Fruit fly (Drosophila melanogaster) whole organism, embryonic: ENCODE results near the gene CG46439.
A peak's percentile ranks its signal among the peaks of the same experiment; 100 is the strongest.

Source experiments
- Aef1 ChIP-seq: fragments of 200-800 bp; sonication (Bioruptor generic); IDR thresholded peaks from 3 replicates; pipeline ENCODE4 v1.3.6; 2022; ENCODE audit warnings: missing biosample characterization, missing genetic modification characterization
- Awh ChIP-seq: fragments of 200-800 bp; sonication (Bioruptor generic); IDR thresholded peaks from 2 replicates; pipeline ENCODE4, ENCODE4 v1.3.6; 2022; ENCODE audit warnings: missing biosample characterization, missing genetic modification characterization
- B-H1 ChIP-seq: fragments of 200-800 bp; sonication (Bioruptor generic); IDR thresholded peaks from 3 replicates; pipeline ENCODE4 v1.3.6; 2022; ENCODE audit warnings: missing biosample characterization, missing genetic modification characterization
- CG10321 ChIP-seq: fragments of 200-800 bp; sonication (Bioruptor generic); IDR thresholded peaks from 2 replicates; pipeline ENCODE4 v1.3.6; 2022; ENCODE audit warnings: missing biosample characterization, missing genetic modification characterization
- CG10565 ChIP-seq: fragments of 200-800 bp; sonication (Bioruptor generic); optimal IDR thresholded peaks from 3 replicates; lab custom pipeline; 2016; ENCODE audit warnings: missing biosample characterization, mild to moderate bottlenecking, missing genetic modification characterization
- CG10654 ChIP-seq: fragments of 200-800 bp; sonication (Bioruptor generic); optimal IDR thresholded peaks from 2 replicates; lab custom pipeline; 2016; ENCODE audit warnings: missing biosample characterization, missing genetic modification characterization
- CG11695 ChIP-seq: fragments of 200-800 bp; sonication (Bioruptor generic); IDR thresholded peaks from 3 replicates; pipeline ENCODE4 v1.3.6; 2022; ENCODE audit warnings: missing biosample characterization, missing genetic modification characterization
- CG13296 ChIP-seq: fragments of 200-800 bp; sonication (Bioruptor generic); optimal IDR thresholded peaks from 3 replicates; lab custom pipeline; 2018; ENCODE audit warnings: missing biosample characterization, mild to moderate bottlenecking, missing genetic modification characterization
- CG15011 ChIP-seq: fragments of 200-800 bp; sonication (Bioruptor generic); optimal IDR thresholded peaks from 3 replicates; lab custom pipeline; 2018; ENCODE audit warnings: missing biosample characterization, mild to moderate bottlenecking, missing genetic modification characterization
- CG1529 ChIP-seq: fragments of 200-800 bp; sonication (Bioruptor generic); optimal IDR thresholded peaks from 3 replicates; lab custom pipeline; 2018; ENCODE audit warnings: missing biosample characterization, missing genetic modification characterization
- CG18262 ChIP-seq: fragments of 200-800 bp; optimal IDR thresholded peaks from 3 replicates; lab custom pipeline; 2019; ENCODE audit warnings: missing biosample characterization, mild to moderate bottlenecking, missing genetic modification characterization, moderate library complexity
- CG2116 ChIP-seq: fragments of 200-800 bp; sonication (Bioruptor generic); optimal IDR thresholded peaks from 3 replicates; lab custom pipeline; 2018; ENCODE audit warnings: missing biosample characterization, mild to moderate bottlenecking, missing genetic modification characterization
- CG2120 ChIP-seq: fragments of 200-800 bp; sonication (Bioruptor generic); optimal IDR thresholded peaks from 3 replicates; lab custom pipeline; 2016; ENCODE audit warnings: missing biosample characterization, missing genetic modification characterization
- CG2129 ChIP-seq: fragments of 200-800 bp; sonication (Bioruptor generic); IDR thresholded peaks from 2 replicates; pipeline ENCODE4 v1.3.6; 2022; ENCODE audit warnings: missing biosample characterization, missing genetic modification characterization; ENCODE audit not compliant: partially characterized antibody
- CG2202 ChIP-seq: fragments of 200-800 bp; sonication (Bioruptor generic); optimal IDR thresholded peaks from 2 replicates; lab custom pipeline; 2018; ENCODE audit warnings: missing biosample characterization, mild to moderate bottlenecking, missing genetic modification characterization
- CG2678 ChIP-seq: fragments of 200-800 bp; sonication (Bioruptor generic); optimal IDR thresholded peaks from 3 replicates; lab custom pipeline; 2019; ENCODE audit warnings: missing biosample characterization, mild to moderate bottlenecking, missing genetic modification characterization, moderate library complexity
- CG2875 ChIP-seq: fragments of 200-800 bp; sonication (Bioruptor generic); optimal IDR thresholded peaks from 2 replicates; lab custom pipeline; 2017; ENCODE audit warnings: missing biosample characterization, mild to moderate bottlenecking, missing genetic modification characterization, missing genetic modification reagents
- CG31224 ChIP-seq: fragments of 200-800 bp; sonication (Bioruptor generic); IDR thresholded peaks from 2 replicates; pipeline ENCODE4 v1.3.6; 2022; ENCODE audit warnings: missing biosample characterization, missing genetic modification characterization
- CG31365 ChIP-seq: fragments of 200-800 bp; sonication (Bioruptor generic); optimal IDR thresholded peaks from 2 replicates; lab custom pipeline; 2018; ENCODE audit warnings: missing biosample characterization, mild to moderate bottlenecking, missing genetic modification characterization
- CG31441 ChIP-seq: fragments of 200-800 bp; sonication (Bioruptor generic); IDR thresholded peaks from 2 replicates; pipeline ENCODE4 v1.3.6; 2022; ENCODE audit warnings: missing biosample characterization, missing genetic modification characterization
- CG4404 ChIP-seq: fragments of 200-800 bp; sonication (Bioruptor generic); IDR thresholded peaks from 2 replicates; pipeline ENCODE4 v1.3.6; 2022; ENCODE audit warnings: missing biosample characterization, missing genetic modification characterization
- CG6175 ChIP-seq: fragments of 200-800 bp; sonication (Bioruptor generic); IDR thresholded peaks from 3 replicates; pipeline ENCODE4 v1.3.6; 2022; ENCODE audit warnings: missing biosample characterization, missing genetic modification characterization
- CG7928 ChIP-seq: fragments of 200-800 bp; sonication (Bioruptor generic); optimal IDR thresholded peaks from 2 replicates; lab custom pipeline; 2017; ENCODE audit warnings: missing biosample characterization, mild to moderate bottlenecking, missing genetic modification characterization
- CG8388 ChIP-seq: fragments of 200-800 bp; sonication (Bioruptor generic); optimal IDR thresholded peaks from 2 replicates; lab custom pipeline; 2019; ENCODE audit warnings: missing biosample characterization, mild to moderate bottlenecking, missing genetic modification characterization, moderate library complexity
- CrebB ChIP-seq: fragments of 200-800 bp; sonication (Bioruptor generic); optimal IDR thresholded peaks from 3 replicates; lab custom pipeline; 2018; ENCODE audit warnings: missing biosample characterization, mild to moderate bottlenecking, missing genetic modification characterization
- Fer1 ChIP-seq: fragments of 200-800 bp; sonication (Bioruptor generic); optimal IDR thresholded peaks from 2 replicates; lab custom pipeline; 2017; ENCODE audit warnings: missing biosample characterization, mild to moderate bottlenecking, missing genetic modification characterization
- Gsc ChIP-seq: fragments of 200-800 bp; sonication (Bioruptor generic); IDR thresholded peaks from 2 replicates; pipeline ENCODE4 v1.3.6; 2022; ENCODE audit warnings: missing biosample characterization, missing genetic modification characterization
- Pdp1 ChIP-seq, 2 experiments: fragments of 200-800 bp; sonication (Bioruptor generic); optimal IDR thresholded peaks; 3 replicates each; lab custom pipeline; 2016; ENCODE audit warnings: missing biosample characterization in 2 of 2, missing genetic modification characterization in 2 of 2, mild to moderate bottlenecking in 1 of 2, moderate library complexity in 1 of 2
- Ptx1 ChIP-seq: fragments of 200-800 bp; sonication (Bioruptor generic); IDR thresholded peaks from 2 replicates; pipeline ENCODE4 v1.3.6; 2022; ENCODE audit warnings: missing biosample characterization, missing genetic modification characterization
- Rfx ChIP-seq: fragments of 200-800 bp; sonication (Bioruptor generic); IDR thresholded peaks from 2 replicates; pipeline ENCODE4 v1.3.6; 2022; ENCODE audit warnings: missing biosample characterization, missing genetic modification characterization
- az2 ChIP-seq: fragments of 200-800 bp; sonication (Bioruptor generic); optimal IDR thresholded peaks from 3 replicates; lab custom pipeline; 2016; ENCODE audit warnings: missing biosample characterization, missing genetic modification characterization
- ci ChIP-seq: fragments of 200-800 bp; sonication (Bioruptor generic); IDR thresholded peaks from 3 replicates; pipeline ENCODE4 v1.3.6; 2022; ENCODE audit warnings: missing biosample characterization, missing genetic modification characterization
- disco-r ChIP-seq: fragments of 200-800 bp; sonication (Bioruptor generic); optimal IDR thresholded peaks from 2 replicates; lab custom pipeline; 2016; ENCODE audit warnings: missing biosample characterization, missing genetic modification characterization
- dpn ChIP-seq, 2 experiments: fragments of 200-800 bp; sonication (Bioruptor generic); optimal IDR thresholded peaks; 3 replicates each; lab custom pipeline; 2016; ENCODE audit warnings: missing biosample characterization in 2 of 2, missing genetic modification characterization in 2 of 2
- gcm2 ChIP-seq: fragments of 200-800 bp; sonication (Bioruptor generic); optimal IDR thresholded peaks from 2 replicates; lab custom pipeline; 2016; ENCODE audit warnings: missing biosample characterization, missing genetic modification characterization
- grau ChIP-seq: fragments of 200-800 bp; optimal IDR thresholded peaks from 3 replicates; lab custom pipeline; 2019; ENCODE audit warnings: missing biosample characterization, mild to moderate bottlenecking, missing genetic modification characterization, moderate library complexity
- gsb ChIP-seq: fragments of 200-800 bp; sonication (Bioruptor generic); IDR thresholded peaks from 2 replicates; pipeline ENCODE4 v1.3.6; 2022; ENCODE audit warnings: missing biosample characterization, missing genetic modification characterization
- her ChIP-seq: fragments of 200-800 bp; sonication (Bioruptor generic); optimal IDR thresholded peaks from 2 replicates; lab custom pipeline; 2016; ENCODE audit warnings: missing biosample characterization, missing genetic modification characterization
- hkb ChIP-seq, 2 experiments: fragments of 200-800 bp in 1 of 2; fragments of >200 bp in 1 of 2; sonication (Bioruptor generic) in 1 of 2; IDR thresholded peaks in 1 of 2; optimal IDR thresholded peaks in 1 of 2; 2 replicates each; pipeline versions ENCODE4 v1.3.6 to Lab custom; 2017 to 2022; ENCODE audit warnings: missing biosample characterization in 1 of 2, missing genetic modification characterization in 1 of 2
- kah ChIP-seq: fragments of 200-800 bp; sonication (Bioruptor generic); optimal IDR thresholded peaks from 2 replicates; lab custom pipeline; 2018; ENCODE audit warnings: missing biosample characterization, mild to moderate bottlenecking, missing genetic modification characterization
- mam ChIP-seq: fragments of 200-800 bp; sonication (Bioruptor generic); optimal IDR thresholded peaks from 3 replicates; lab custom pipeline; 2016; ENCODE audit warnings: missing biosample characterization, missing genetic modification characterization
- nmo ChIP-seq: fragments of 200-800 bp; sonication (Bioruptor generic); optimal IDR thresholded peaks from 2 replicates; lab custom pipeline; 2018; ENCODE audit warnings: missing biosample characterization, mild to moderate bottlenecking, missing genetic modification characterization, moderate library complexity
- otp ChIP-seq: fragments of 200-800 bp; sonication (Bioruptor generic); IDR thresholded peaks from 3 replicates; pipeline ENCODE4, ENCODE4 v1.3.6; 2022; ENCODE audit warnings: missing biosample characterization, missing genetic modification characterization
- peb ChIP-seq: fragments of 200-800 bp; sonication (Bioruptor generic); IDR thresholded peaks from 2 replicates; pipeline ENCODE4 v1.3.6; 2022; ENCODE audit warnings: missing biosample characterization, missing genetic modification characterization
- sens ChIP-seq: fragments of 200-800 bp; sonication (Bioruptor generic); peaks from one replicate; lab custom pipeline; 2016; ENCODE audit warnings: missing biosample characterization, missing genetic modification characterization
- sisA ChIP-seq: fragments of 200-800 bp; sonication (Bioruptor generic); IDR thresholded peaks from 2 replicates; pipeline ENCODE4 v1.3.6; 2022; ENCODE audit warnings: missing biosample characterization, missing genetic modification characterization
- slbo ChIP-seq: fragments of 200-800 bp; sonication (Bioruptor generic); IDR thresholded peaks from 2 replicates; pipeline ENCODE4 v1.3.6; 2022; ENCODE audit warnings: missing biosample characterization, missing genetic modification characterization
- stwl ChIP-seq: fragments of 200-800 bp; sonication (Bioruptor generic); optimal IDR thresholded peaks from 3 replicates; lab custom pipeline; 2018; ENCODE audit warnings: missing biosample characterization, mild to moderate bottlenecking, missing genetic modification characterization, moderate library complexity
- tgo ChIP-seq: fragments of 200-800 bp; sonication (Bioruptor generic); IDR thresholded peaks from 3 replicates; pipeline ENCODE4 v1.3.6; 2022; ENCODE audit warnings: missing biosample characterization, missing genetic modification characterization
- trem ChIP-seq: fragments of 200-800 bp; optimal IDR thresholded peaks from 3 replicates; lab custom pipeline; 2019; ENCODE audit warnings: missing biosample characterization, mild to moderate bottlenecking, missing genetic modification characterization, moderate library complexity
- vvl ChIP-seq: fragments of 200-800 bp; sonication (Bioruptor generic); IDR thresholded peaks from 2 replicates; pipeline ENCODE4 v1.3.6; 2022; ENCODE audit warnings: missing biosample characterization, missing genetic modification characterization

The CG46439 gene

DNA sequence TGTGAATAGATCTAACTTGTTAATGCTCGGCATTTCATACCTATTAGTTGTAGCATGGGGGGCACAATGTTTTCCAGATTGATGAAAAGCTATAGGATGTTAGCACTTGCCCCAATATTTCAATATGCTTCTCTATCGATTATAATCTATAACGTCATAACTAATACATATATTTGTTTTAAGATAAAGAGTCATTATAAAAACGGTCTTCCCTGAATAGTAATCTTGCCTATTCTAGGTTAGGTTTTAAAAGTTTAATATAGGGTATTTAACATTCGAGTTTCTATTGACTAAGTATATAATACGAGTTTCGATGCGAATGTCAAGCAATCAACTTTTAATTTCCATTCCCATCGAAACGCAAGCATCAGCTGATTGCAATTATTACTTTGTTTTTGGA, 34.8 kb downstream of the CG46439 start, which contains the start of the genes CG6321 and Blos2 (continued):
- TF ChIP-seq B-H1 (peak; percentile 27; the same call in 1 of the 3 replicates), CG31365 (tag; lab: Kevin White, UChicago) (peak; percentile 24), sisA (peak; percentile 54), CG2129 (GFP tag; lab: Robert Waterston, UW) (no peak), CG31224 (0 out of 2 replicates have a peak, but pooled peaks have one; percentile 45), Aef1 (peak; percentile 30; the same call in 1 of the 3 replicates), peb (0 out of 2 replicates have a peak, but pooled peaks have one; percentile 20), CG1529 (peak; percentile 59), kah (peak; percentile 33), mam (GFP tag; lab: Kevin White, UChicago) (peak; percentile 23), CG10321 (no peak), CG15011 (GFP tag; lab: Kevin White, UChicago) (peak; percentile 61), gcm2 (GFP tag; lab: Kevin White, UChicago) (peak; percentile 24), disco-r (GFP tag; lab: Kevin White, UChicago) (no peak), CG13296 (GFP tag; lab: Kevin White, UChicago) (peak; percentile 77), Gsc (GFP tag; lab: Robert Waterston, UW) (no peak), sens (GFP tag; lab: Kevin White, UChicago) (peak; percentile 93), CG31441 (GFP tag; lab: Robert Waterston, UW) (peak; percentile 84), nmo (peak; percentile 85), CG8388 (GFP tag; lab: Kevin White, UChicago) (peak; percentile 77), slbo (GFP tag; lab: Robert Waterston, UW) (peak; percentile 68), Pdp1 (GFP tag; optimal IDR thresholded peaks at IDR 0.05; lab: Kevin White, UChicago) (peak; percentile 30 to 65), CG2678 (tag; lab: Kevin White, UChicago) (peak; percentile 89), her (no peak), hkb (optimal IDR thresholded peaks at IDR 0.05; lab: Kevin White, UChicago) (no peak), hkb (GFP tag; IDR thresholded peaks at IDR 0.05; lab: Robert Waterston, UW) (peak; percentile 86), otp (GFP tag; lab: Robert Waterston, UW) (no peak), CG4404 (0 out of 2 replicates have a peak, but pooled peaks have one; percentile 14), Ptx1 (GFP tag; lab: Robert Waterston, UW) (peak; percentile 75), CG7928 (no peak), Fer1 (GFP tag; lab: Kevin White, UChicago) (peak; percentile 87), dpn (GFP tag; optimal IDR thresholded peaks at IDR 0.05; lab: Kevin White, UChicago) (peak; percentile 69 to 77), CG11695 (GFP tag; lab: Robert Waterston, UW) (peak; percentile 82), vvl (peak; percentile 88), CG2120 (GFP tag; lab: Kevin White, UChicago) (peak; percentile 82), gsb (GFP tag; lab: Robert Waterston, UW) (peak; percentile 74), CG6175 (GFP tag; lab: Robert Waterston, UW) (no peak), stwl (tag; lab: Kevin White, UChicago) (peak; percentile 30), CG10565 (GFP tag; lab: Kevin White, UChicago) (no peak), Awh (GFP tag; lab: Robert Waterston, UW) (no peak; the same call in 1 of the 2 replicates), az2 (GFP tag; lab: Kevin White, UChicago) (peak; percentile 66), CG10654 (GFP tag; lab: Kevin White, UChicago) (peak; percentile 50), CG2116 (GFP tag; lab: Kevin White, UChicago) (peak; percentile 25), CrebB (tag; lab: Kevin White, UChicago) (peak; percentile 74), grau (tag; lab: Kevin White, UChicago) (peak; percentile 85), Rfx (GFP tag; lab: Robert Waterston, UW) (peak; percentile 79), trem (peak; percentile 68), CG2202 (tag; lab: Kevin White, UChicago) (peak; percentile 32), tgo (peak; percentile 64; the same call in 1 of the 3 replicates), CG2875 (peak; percentile 36), CG18262 (tag; lab: Kevin White, UChicago) (peak; percentile 86), ci (GFP tag; lab: Robert Waterston, UW) (peak; percentile 57; the same call in 2 of the 3 replicates)
